Worm (Caenorhabditis elegans) whole organism, early embryonic: ENCODE results near the gene grsp-4.

Experiments
- B0310.2 ChIP-seq: sonication (generic microtip); optimal IDR thresholded peaks from 2 replicates; lab custom pipeline; 2016; ENCODE audit warnings: mild to moderate bottlenecking, missing genetic modification characterization, missing compliant biosample characterization
- F13C5.2 ChIP-seq: sonication (generic microtip); optimal IDR thresholded peaks from 2 replicates; lab custom pipeline; 2017; ENCODE audit warnings: mild to moderate bottlenecking, missing genetic modification characterization, inconsistent platforms, missing compliant biosample characterization
- aly-1 ChIP-seq: sonication (generic microtip); optimal IDR thresholded peaks from 2 replicates; lab custom pipeline; 2016; ENCODE audit warnings: missing genetic modification characterization, missing compliant biosample characterization
- ama-1 ChIP-seq: fragments of 150-350 bp; optimal IDR thresholded peaks from 2 replicates; lab custom pipeline; 2014
- ceh-13 ChIP-seq: fragments of 200-800 bp; sonication (Bioruptor generic); optimal IDR thresholded peaks from 2 replicates; lab custom pipeline; 2018; ENCODE audit warnings: mild to moderate bottlenecking, missing genetic modification characterization, missing compliant biosample characterization
- ceh-36 ChIP-seq: sonication (generic microtip); optimal IDR thresholded peaks from 2 replicates; lab custom pipeline; 2016; ENCODE audit warnings: missing genetic modification characterization, inconsistent platforms, missing compliant biosample characterization
- ets-7 ChIP-seq: sonication (generic microtip); optimal IDR thresholded peaks from 2 replicates; lab custom pipeline; 2016; ENCODE audit warnings: missing genotype, missing genetic modification characterization, missing compliant biosample characterization
- flt-1 ChIP-seq: fragments of 200-800 bp; sonication (Bioruptor generic); IDR thresholded peaks from 2 replicates; pipeline ENCODE4 v1.3.6; 2022; ENCODE audit warnings: missing genetic modification characterization, missing compliant biosample characterization
- hmbx-1 ChIP-seq: sonication (generic microtip); optimal IDR thresholded peaks from 2 replicates; lab custom pipeline; 2016; ENCODE audit warnings: mild to moderate bottlenecking, missing genetic modification characterization, missing compliant biosample characterization
- hmg-4 ChIP-seq: fragments of 200-800 bp; sonication (Bioruptor generic); optimal IDR thresholded peaks from 2 replicates; lab custom pipeline; 2018; ENCODE audit warnings: mild to moderate bottlenecking, missing genetic modification characterization, missing compliant biosample characterization
- hnd-1 ChIP-seq: sonication (generic microtip); optimal IDR thresholded peaks from 2 replicates; lab custom pipeline; 2016; ENCODE audit warnings: missing genetic modification characterization, missing compliant biosample characterization
- pes-1 ChIP-seq: fragments of 200-800 bp; sonication (Bioruptor generic); IDR thresholded peaks from 2 replicates; pipeline ENCODE4 v1.3.6; 2022; ENCODE audit warnings: missing genetic modification reagents, missing genetic modification characterization, missing compliant biosample characterization
- scrt-1 ChIP-seq: fragments of 200-800 bp; sonication (Bioruptor generic); IDR thresholded peaks from 2 replicates; pipeline ENCODE4 v1.3.6; 2022; ENCODE audit warnings: missing genetic modification characterization, missing compliant biosample characterization
- sea-1 ChIP-seq: fragments of 200-800 bp; sonication (Bioruptor generic); conservative IDR thresholded peaks from 2 replicates; pipeline ENCODE4 v1.3.6; 2022; ENCODE audit warnings: missing genetic modification characterization, missing compliant biosample characterization
- tbx-11 ChIP-seq: fragments of 200-800 bp; sonication (Bioruptor generic); IDR thresholded peaks from 2 replicates; pipeline ENCODE4 v1.3.6; 2022; ENCODE audit warnings: missing genetic modification characterization, missing compliant biosample characterization
- tbx-37 ChIP-seq: fragments of 200-800 bp; sonication (Bioruptor generic); conservative IDR thresholded peaks from 2 replicates; pipeline ENCODE4 v1.3.6; 2022; ENCODE audit warnings: missing genetic modification reagents, missing genetic modification characterization, missing compliant biosample characterization
- tra-4 ChIP-seq: sonication (generic microtip); optimal IDR thresholded peaks from 2 replicates; lab custom pipeline; 2017; ENCODE audit warnings: missing genetic modification characterization, missing compliant biosample characterization

Gene grsp-4

ce11 chrV:7603404-7603803, 21.3 kb upstream of the grsp-4 start, which contains the start of gene C50E3.11:
Gene C50E3.11 (minus strand): TSS chrV:7603486.
- no peak for TF ChIP-seq B0310.2 (tag; lab: Kevin White, UChicago)
- no peak for TF ChIP-seq tbx-37 (GFP tag; lab: Robert Waterston, UW)
- TF ChIP-seq ceh-13 (GFP tag; lab: Kevin White, UChicago): no peak
- TF ChIP-seq ceh-36 (tag; lab: Kevin White, UChicago): no peak
- TF ChIP-seq scrt-1 (GFP tag; lab: Robert Waterston, UW): no peak
- TF ChIP-seq hmbx-1 (tag; lab: Kevin White, UChicago): no peak
- no peak for TF ChIP-seq aly-1 (tag; lab: Kevin White, UChicago)

- no peak for TF ChIP-seq ama-1
- no peak for TF ChIP-seq hmg-4 (GFP tag; lab: Kevin White, UChicago)
- TF ChIP-seq hmbx-1 (tag; lab: Kevin White, UChicago): no peak
- TF ChIP-seq tbx-11 (GFP tag; lab: Robert Waterston, UW): no peak
- TF ChIP-seq F13C5.2 (tag; lab: Kevin White, UChicago): no peak
- TF ChIP-seq B0310.2 (tag; lab: Kevin White, UChicago): no peak
- TF ChIP-seq hnd-1 (tag; lab: Kevin White, UChicago): no peak
- no peak for TF ChIP-seq tbx-37 (GFP tag; lab: Robert Waterston, UW)
- TF ChIP-seq flt-1 (GFP tag; lab: Robert Waterston, UW): no peak
- no peak for TF ChIP-seq scrt-1 (GFP tag; lab: Robert Waterston, UW)
- no peak for TF ChIP-seq pes-1 (GFP tag; lab: Robert Waterston, UW)
- no peak for TF ChIP-seq ceh-13 (GFP tag; lab: Kevin White, UChicago)
- TF ChIP-seq ceh-36 (tag; lab: Kevin White, UChicago): no peak
- TF ChIP-seq sea-1 (GFP tag; lab: Robert Waterston, UW): no peak
- TF ChIP-seq tra-4: no peak
- no peak for TF ChIP-seq ets-7
- TF ChIP-seq aly-1 (tag; lab: Kevin White, UChicago): no peak
These were observed 19.9 kb upstream of the grsp-4 start, which contains the start of gene clec-213 for ce11 chrV:7604858-7605257. Gene clec-213 (plus strand): TSS chrV:7605158.

- no peak for TF ChIP-seq aly-1 (tag; lab: Kevin White, UChicago)
- no peak for TF ChIP-seq B0310.2 (tag; lab: Kevin White, UChicago)
- no peak for TF ChIP-seq ceh-36 (tag; lab: Kevin White, UChicago)
- TF ChIP-seq tbx-11 (GFP tag; lab: Robert Waterston, UW): no peak
- TF ChIP-seq ama-1: no peak
- no peak for TF ChIP-seq hmg-4 (GFP tag; lab: Kevin White, UChicago)
- no peak for TF ChIP-seq tra-4
- TF ChIP-seq flt-1 (GFP tag; lab: Robert Waterston, UW): no peak
These were observed 14.9 kb upstream of the grsp-4 start, which contains the start of the genes folt-3 and clec-214 for ce11 chrV:7609698-7610420. Gene folt-3 (minus strand): TSS chrV:7609748. Gene clec-214 (plus strand): TSS chrV:7610370.

ce11 chrV:7612044-7612443, 12.7 kb upstream of the grsp-4 start, which contains the start of gene clec-215:
Gene clec-215 (plus strand): TSS chrV:7612344.
- no peak for TF ChIP-seq B0310.2 (tag; lab: Kevin White, UChicago)
- no peak for TF ChIP-seq ets-7
- no peak for TF ChIP-seq tbx-37 (GFP tag; lab: Robert Waterston, UW)
- TF ChIP-seq ama-1: no peak
- no peak for TF ChIP-seq scrt-1 (GFP tag; lab: Robert Waterston, UW)
- no peak for TF ChIP-seq F13C5.2 (tag; lab: Kevin White, UChicago)
- TF ChIP-seq sea-1 (GFP tag; lab: Robert Waterston, UW): no peak
- TF ChIP-seq hnd-1 (tag; lab: Kevin White, UChicago): no peak
- no peak for TF ChIP-seq hmbx-1 (tag; lab: Kevin White, UChicago)
- no peak for TF ChIP-seq tbx-11 (GFP tag; lab: Robert Waterston, UW)
- no peak for TF ChIP-seq aly-1 (tag; lab: Kevin White, UChicago)

ce11 chrV:7618114-7618513, 6.6 kb upstream of the grsp-4 start, which contains the start of gene C50E3.15:
Gene C50E3.15 (plus strand): TSS chrV:7618414.
- TF ChIP-seq ama-1 (no peak), ceh-13 (GFP tag; lab: Kevin White, UChicago) (no peak)

- TF ChIP-seq hnd-1 (tag; lab: Kevin White, UChicago) (no peak), ceh-36 (tag; lab: Kevin White, UChicago) (no peak), F13C5.2 (tag; lab: Kevin White, UChicago) (no peak)
These were observed 2.7 kb upstream of the grsp-4 start, which contains the start of gene C50E3.12 for ce11 chrV:7622011-7622465. Gene C50E3.12 (minus strand): TSS chrV:7622061.

- TF ChIP-seq tra-4 (no peak), B0310.2 (tag; lab: Kevin White, UChicago) (no peak), F13C5.2 (tag; lab: Kevin White, UChicago) (no peak), tbx-11 (GFP tag; lab: Robert Waterston, UW) (no peak), aly-1 (tag; lab: Kevin White, UChicago) (no peak), tbx-37 (GFP tag; lab: Robert Waterston, UW) (no peak), ama-1 (no peak), flt-1 (GFP tag; lab: Robert Waterston, UW) (no peak), scrt-1 (GFP tag; lab: Robert Waterston, UW) (no peak), hmbx-1 (tag; lab: Kevin White, UChicago) (no peak), hnd-1 (tag; lab: Kevin White, UChicago) (no peak), ets-7 (no peak), ceh-13 (GFP tag; lab: Kevin White, UChicago) (no peak), ceh-36 (tag; lab: Kevin White, UChicago) (no peak), sea-1 (GFP tag; lab: Robert Waterston, UW) (no peak), pes-1 (GFP tag; lab: Robert Waterston, UW) (no peak), hmg-4 (GFP tag; lab: Kevin White, UChicago) (no peak)
These were observed 600 bp upstream of the grsp-4 start, which contains the start of gene C50E3.13 for ce11 chrV:7624152-7624551. Gene C50E3.13 (minus strand): TSS chrV:7624252.
